Fruit fly (Drosophila melanogaster) whole organism, embryonic: ENCODE measurements around the gene CG15922.

ENCODE experiments used
- Atf3 ChIP-seq: fragments of 200-800 bp; sonication (Bioruptor generic); optimal IDR thresholded peaks from 3 replicates; lab custom pipeline; 2016; ENCODE audit warnings: missing biosample characterization, missing genetic modification characterization
- Awh ChIP-seq: fragments of 200-800 bp; sonication (Bioruptor generic); IDR thresholded peaks from 2 replicates; pipeline ENCODE4, ENCODE4 v1.3.6; 2022; ENCODE audit warnings: missing biosample characterization, missing genetic modification characterization
- CG10147 ChIP-seq: fragments of 200-800 bp; sonication (Bioruptor generic); optimal IDR thresholded peaks from 2 replicates; lab custom pipeline; 2019; ENCODE audit warnings: missing biosample characterization, mild to moderate bottlenecking, missing genetic modification characterization, moderate library complexity
- CG10267 ChIP-seq: fragments of 200-800 bp; sonication (Bioruptor generic); optimal IDR thresholded peaks from 2 replicates; lab custom pipeline; 2018; ENCODE audit warnings: missing biosample characterization, mild to moderate bottlenecking, missing genetic modification characterization, moderate library complexity
- CG10565 ChIP-seq: fragments of 200-800 bp; sonication (Bioruptor generic); optimal IDR thresholded peaks from 3 replicates; lab custom pipeline; 2016; ENCODE audit warnings: missing biosample characterization, mild to moderate bottlenecking, missing genetic modification characterization
- CG14860 ChIP-seq: fragments of 200-800 bp; sonication (Bioruptor generic); IDR thresholded peaks from 3 replicates; pipeline ENCODE4 v1.3.6; 2022; ENCODE audit warnings: missing biosample characterization, missing genetic modification characterization; ENCODE audit not compliant: partially characterized antibody
- CG16815 ChIP-seq: fragments of 200-800 bp; sonication (Bioruptor generic); optimal IDR thresholded peaks from 3 replicates; lab custom pipeline; 2017; ENCODE audit warnings: missing biosample characterization, mild to moderate bottlenecking, missing genetic modification characterization
- CG17385 ChIP-seq: fragments of 200-800 bp; sonication (Bioruptor generic); optimal IDR thresholded peaks from 3 replicates; lab custom pipeline; 2018; ENCODE audit warnings: missing biosample characterization, mild to moderate bottlenecking, missing genetic modification characterization
- CG18476 ChIP-seq: fragments of 200-800 bp; sonication (Bioruptor generic); optimal IDR thresholded peaks from 2 replicates; lab custom pipeline; 2016; ENCODE audit warnings: missing biosample characterization, mild to moderate bottlenecking, missing genetic modification characterization
- CG3407 ChIP-seq: fragments of 200-800 bp; sonication (Bioruptor generic); optimal IDR thresholded peaks from 2 replicates; lab custom pipeline; 2018; ENCODE audit warnings: missing biosample characterization, mild to moderate bottlenecking, missing genetic modification characterization
- CG4730 ChIP-seq: fragments of 200-800 bp; sonication (Bioruptor generic); IDR thresholded peaks from 2 replicates; pipeline ENCODE4 v1.3.6; 2022; ENCODE audit warnings: missing biosample characterization, missing genetic modification characterization
- CG7556 ChIP-seq: fragments of 200-800 bp; sonication (Bioruptor generic); optimal IDR thresholded peaks from 2 replicates; lab custom pipeline; 2017; ENCODE audit warnings: missing biosample characterization, mild to moderate bottlenecking, missing genetic modification characterization
- CG8290 ChIP-seq, 3 experiments: fragments of 200-800 bp; sonication (Bioruptor generic); optimal IDR thresholded peaks; 2 replicates each; lab custom pipeline; 2016 to 2019; ENCODE audit warnings: missing biosample characterization in 3 of 3, missing genetic modification characterization in 3 of 3, mild to moderate bottlenecking in 2 of 3, moderate library complexity in 1 of 3
- CG8765 ChIP-seq: fragments of 200-800 bp; sonication (Bioruptor generic); IDR thresholded peaks from 2 replicates; pipeline ENCODE4 v1.3.6; 2022; ENCODE audit warnings: missing biosample characterization, missing genetic modification characterization
- CG9215 ChIP-seq: fragments of 200-800 bp; sonication (Bioruptor generic); IDR thresholded peaks from 2 replicates; pipeline ENCODE4 v1.3.6; 2022; ENCODE audit warnings: missing biosample characterization, missing genetic modification characterization
- Drgx ChIP-seq: fragments of 200-800 bp; sonication (Bioruptor generic); IDR thresholded peaks from 2 replicates; pipeline ENCODE4 v1.3.6; 2022; ENCODE audit warnings: missing biosample characterization, missing genetic modification characterization
- Hey ChIP-seq: fragments of 200-800 bp; sonication (Bioruptor generic); optimal IDR thresholded peaks from 3 replicates; lab custom pipeline; 2018; ENCODE audit warnings: missing biosample characterization, mild to moderate bottlenecking, missing genetic modification characterization
- Hr3 ChIP-seq: fragments of 200-800 bp; sonication (Bioruptor generic); optimal IDR thresholded peaks from 3 replicates; lab custom pipeline; 2016; ENCODE audit warnings: missing biosample characterization, missing genetic modification characterization
- Hr78 ChIP-seq, 2 experiments: fragments of 200-800 bp in 1 of 2; fragments of >200 bp in 1 of 2; sonication (Bioruptor generic) in 1 of 2; optimal IDR thresholded peaks; 2 replicates each; lab custom pipeline; 2017 to 2019; ENCODE audit warnings: missing biosample characterization in 2 of 2, missing genetic modification characterization in 2 of 2, mild to moderate bottlenecking in 1 of 2, moderate library complexity in 1 of 2
- MBD-R2 ChIP-seq: fragments of 200-800 bp; sonication (Bioruptor generic); IDR thresholded peaks from 2 replicates; pipeline ENCODE4 v1.3.6; 2022; ENCODE audit warnings: missing biosample characterization, missing genetic modification characterization
- Mad ChIP-seq: fragments of 200-800 bp; sonication (Bioruptor generic); optimal IDR thresholded peaks from 2 replicates; lab custom pipeline; 2016; ENCODE audit warnings: missing biosample characterization, missing genetic modification characterization
- Opbp ChIP-seq: fragments of 200-800 bp; sonication (Bioruptor generic); IDR thresholded peaks from 3 replicates; pipeline ENCODE4 v1.3.6; 2022; ENCODE audit warnings: missing biosample characterization, missing genetic modification characterization; ENCODE audit not compliant: partially characterized antibody
- Spps ChIP-seq: fragments of 200-800 bp; sonication (Bioruptor generic); optimal IDR thresholded peaks from 2 replicates; lab custom pipeline; 2018; ENCODE audit warnings: missing biosample characterization, mild to moderate bottlenecking, missing genetic modification characterization
- TFAM ChIP-seq: fragments of 200-800 bp; sonication (Bioruptor generic); optimal IDR thresholded peaks from 2 replicates; lab custom pipeline; 2017; ENCODE audit warnings: missing biosample characterization, missing genetic modification characterization, inconsistent platforms
- Xbp1 ChIP-seq: fragments of 200-800 bp; sonication (Bioruptor generic); optimal IDR thresholded peaks from 3 replicates; lab custom pipeline; 2016; ENCODE audit warnings: missing biosample characterization, mild to moderate bottlenecking, missing genetic modification characterization
- ap ChIP-seq: fragments of 200-800 bp; sonication (Bioruptor generic); IDR thresholded peaks from 2 replicates; pipeline ENCODE4 v1.3.6; 2022; ENCODE audit warnings: missing biosample characterization, missing genetic modification characterization
- bbx ChIP-seq: fragments of 200-800 bp; sonication (Bioruptor generic); IDR thresholded peaks from 2 replicates; pipeline ENCODE4 v1.3.6; 2022; ENCODE audit warnings: missing biosample characterization, missing genetic modification characterization; ENCODE audit not compliant: partially characterized antibody
- bcd ChIP-seq: fragments of 200-800 bp; sonication (Bioruptor generic); optimal IDR thresholded peaks from 2 replicates; lab custom pipeline; 2017; ENCODE audit warnings: missing biosample characterization, mild to moderate bottlenecking, missing genetic modification characterization
- bigmax ChIP-seq: fragments of 200-800 bp; sonication (Bioruptor generic); optimal IDR thresholded peaks from 2 replicates; lab custom pipeline; 2018; ENCODE audit warnings: missing biosample characterization, mild to moderate bottlenecking, missing genetic modification characterization
- cas ChIP-seq: fragments of 200-800 bp; sonication (Bioruptor generic); IDR thresholded peaks from 2 replicates; pipeline ENCODE4 v1.3.6; 2022; ENCODE audit warnings: missing biosample characterization, missing genetic modification characterization
- dan ChIP-seq: fragments of 200-800 bp; sonication (Bioruptor generic); IDR thresholded peaks from 2 replicates; pipeline ENCODE4 v1.3.6; 2022; ENCODE audit warnings: missing biosample characterization, missing genetic modification characterization
- dimm ChIP-seq: fragments of 200-800 bp; sonication (Bioruptor generic); IDR thresholded peaks from 2 replicates; pipeline ENCODE4 v1.3.6; 2022; ENCODE audit warnings: missing biosample characterization, missing genetic modification characterization
- dm ChIP-seq: fragments of 200-800 bp; sonication (Bioruptor generic); optimal IDR thresholded peaks from 3 replicates; lab custom pipeline; 2016; ENCODE audit warnings: missing biosample characterization, missing genetic modification characterization
- esg ChIP-seq: fragments of 200-800 bp; sonication (Bioruptor generic); conservative IDR thresholded peaks from 2 replicates; pipeline ENCODE4 v1.3.6; 2022; ENCODE audit warnings: missing biosample characterization, missing genetic modification characterization
- gcm ChIP-seq: fragments of 200-800 bp; sonication (Bioruptor generic); optimal IDR thresholded peaks from 2 replicates; lab custom pipeline; 2019; ENCODE audit warnings: missing biosample characterization, mild to moderate bottlenecking, missing genetic modification characterization, moderate library complexity
- gem ChIP-seq: fragments of 200-800 bp; sonication (Bioruptor generic); optimal IDR thresholded peaks from 2 replicates; lab custom pipeline; 2019; ENCODE audit warnings: missing biosample characterization, mild to moderate bottlenecking, missing genetic modification characterization, moderate library complexity
- gsb-n ChIP-seq: fragments of 200-800 bp; sonication (Bioruptor generic); optimal IDR thresholded peaks from 3 replicates; lab custom pipeline; 2018; ENCODE audit warnings: missing biosample characterization, mild to moderate bottlenecking, missing genetic modification characterization
- ind ChIP-seq: fragments of 200-800 bp; sonication (Bioruptor generic); optimal IDR thresholded peaks from 3 replicates; lab custom pipeline; 2016; ENCODE audit warnings: missing biosample characterization, missing genetic modification characterization
- lbe ChIP-seq: fragments of 200-800 bp; sonication (Bioruptor generic); optimal IDR thresholded peaks from 2 replicates; lab custom pipeline; 2016; ENCODE audit warnings: missing biosample characterization, mild to moderate bottlenecking, missing genetic modification characterization
- mld ChIP-seq: fragments of 200-800 bp; sonication (Bioruptor generic); IDR thresholded peaks from 3 replicates; pipeline ENCODE4 v1.3.6; 2022; ENCODE audit warnings: missing biosample characterization, missing genetic modification characterization; ENCODE audit not compliant: partially characterized antibody
- nau ChIP-seq: fragments of 200-800 bp; sonication (Bioruptor generic); optimal IDR thresholded peaks from 3 replicates; lab custom pipeline; 2017; ENCODE audit warnings: missing biosample characterization, mild to moderate bottlenecking, missing genetic modification characterization, missing genetic modification reagents
- pum ChIP-seq: fragments of 200-800 bp; sonication (Bioruptor generic); optimal IDR thresholded peaks from 2 replicates; lab custom pipeline; 2016; ENCODE audit warnings: missing biosample characterization, missing genetic modification characterization
- rib ChIP-seq: fragments of 200-800 bp; sonication (Bioruptor generic); IDR thresholded peaks from 2 replicates; pipeline ENCODE4 v1.3.6; 2022; ENCODE audit warnings: missing biosample characterization, missing genetic modification characterization
- scrt ChIP-seq: fragments of 200-800 bp; sonication (Bioruptor generic); optimal IDR thresholded peaks from 2 replicates; lab custom pipeline; 2018; ENCODE audit warnings: missing biosample characterization, mild to moderate bottlenecking, missing genetic modification characterization, moderate library complexity
- seq ChIP-seq: fragments of 200-800 bp; sonication (Bioruptor generic); IDR thresholded peaks from 2 replicates; pipeline ENCODE4 v1.3.6; 2022; ENCODE audit warnings: missing biosample characterization, missing genetic modification characterization
- sna ChIP-seq: fragments of 200-800 bp; sonication (Bioruptor generic); IDR thresholded peaks from 2 replicates; pipeline ENCODE4 v1.3.6; 2022; ENCODE audit warnings: missing biosample characterization, missing genetic modification characterization; ENCODE audit not compliant: partially characterized antibody
- stwl ChIP-seq: fragments of 200-800 bp; sonication (Bioruptor generic); optimal IDR thresholded peaks from 3 replicates; lab custom pipeline; 2018; ENCODE audit warnings: missing biosample characterization, mild to moderate bottlenecking, missing genetic modification characterization, moderate library complexity
- tup ChIP-seq: fragments of 200-800 bp; sonication (Bioruptor generic); optimal IDR thresholded peaks from 2 replicates; lab custom pipeline; 2016; ENCODE audit warnings: missing biosample characterization, mild to moderate bottlenecking, missing genetic modification characterization, moderate library complexity
- vfl ChIP-seq: fragments of 200-800 bp; sonication (Bioruptor generic); optimal IDR thresholded peaks from 2 replicates; lab custom pipeline; 2016; ENCODE audit warnings: missing biosample characterization, missing genetic modification characterization

Gene CG15922

dm6 chr3R:20556281-20557113 is 3.6 kb downstream of the CG15922 start (continued):
- TF ChIP-seq CG18476 (GFP tag; lab: Kevin White, UChicago): peak; percentile 71
- TF ChIP-seq CG7556: peak; percentile 73
- TF ChIP-seq pum (GFP tag; lab: Kevin White, UChicago): no peak
- no peak for TF ChIP-seq TFAM (GFP tag; lab: Kevin White, UChicago)
- TF ChIP-seq dan: no peak
- TF ChIP-seq vfl (GFP tag; lab: Kevin White, UChicago): peak; percentile 9
- TF ChIP-seq CG10147 (GFP tag; lab: Kevin White, UChicago): no peak
- peak; percentile 74 for TF ChIP-seq Drgx (GFP tag; lab: Robert Waterston, UW)
- no peak for TF ChIP-seq bigmax (GFP tag; lab: Kevin White, UChicago)
- peak; percentile 81 for TF ChIP-seq CG9215 (GFP tag; lab: Robert Waterston, UW)
- TF ChIP-seq Hey: no peak
- peak; percentile 70 for TF ChIP-seq Xbp1 (GFP tag; lab: Kevin White, UChicago)
- TF ChIP-seq gsb-n (tag; lab: Kevin White, UChicago): no peak
- no peak for TF ChIP-seq nau
- TF ChIP-seq CG17385 (GFP tag; lab: Kevin White, UChicago): peak; percentile 10
- TF ChIP-seq Hr3: peak; percentile 44
- peak; percentile 70 for TF ChIP-seq bcd
- TF ChIP-seq CG8765 (GFP tag; lab: Robert Waterston, UW): peak; percentile 50; the same call in 1 of the 2 replicates
- peak; percentile 65 for TF ChIP-seq ind
- no peak for TF ChIP-seq stwl (tag; lab: Kevin White, UChicago)
- TF ChIP-seq cas (GFP tag; lab: Robert Waterston, UW): peak; percentile 77
- TF ChIP-seq Atf3 (GFP tag; lab: Kevin White, UChicago): no peak
- no peak for TF ChIP-seq CG10565 (GFP tag; lab: Kevin White, UChicago)
- no peak for TF ChIP-seq mld (GFP tag; lab: Robert Waterston, UW)
- TF ChIP-seq Mad (GFP tag; lab: Kevin White, UChicago): peak; percentile 3
- no peak for TF ChIP-seq CG3407 (GFP tag; lab: Kevin White, UChicago)
- peak; percentile 67 for TF ChIP-seq dimm
- TF ChIP-seq dm (GFP tag; lab: Kevin White, UChicago): no peak
- TF ChIP-seq CG16815 (GFP tag; lab: Kevin White, UChicago): peak; percentile 58
- TF ChIP-seq Spps: no peak
- peak; percentile 79 for TF ChIP-seq CG4730 (GFP tag; lab: Robert Waterston, UW)
- TF ChIP-seq scrt: peak; percentile 68
- TF ChIP-seq bbx (GFP tag; lab: Robert Waterston, UW): no peak
- TF ChIP-seq CG14860 (GFP tag; lab: Robert Waterston, UW): no peak
- TF ChIP-seq Opbp (GFP tag; lab: Robert Waterston, UW): no peak
- TF ChIP-seq CG10267: peak; percentile 24
- no peak for TF ChIP-seq lbe
- peak; percentile 70 for TF ChIP-seq Awh (GFP tag; lab: Robert Waterston, UW)
- TF ChIP-seq, all 482 proteins: peak for 246

- TF ChIP-seq gcm (GFP tag; lab: Kevin White, UChicago) (peak; percentile 43), MBD-R2 (GFP tag; lab: Robert Waterston, UW) (no peak), esg (GFP tag; lab: Robert Waterston, UW) (no peak), gem (no peak), sna (no peak), tup (GFP tag; lab: Kevin White, UChicago) (no peak), seq (GFP tag; lab: Robert Waterston, UW) (no peak), ap (no peak), Opbp (GFP tag; lab: Robert Waterston, UW) (no peak), CG8290 (GFP tag; optimal IDR thresholded peaks at IDR 0.05; lab: Kevin White, UChicago) (no peak), CG8290 (tag; optimal IDR thresholded peaks at IDR 0.05; lab: Kevin White, UChicago) (peak; percentile 66 to 88), Hr78 (GFP tag; optimal IDR thresholded peaks at IDR 0.05; lab: Kevin White, UChicago) (no peak), rib (GFP tag; lab: Robert Waterston, UW) (peak; percentile 41; the same call in 1 of the 2 replicates)
These were observed 4.3 kb downstream of the CG15922 start for dm6 chr3R:20555720-20556280.
